Fruit fly (Drosophila melanogaster): ENCODE data around the gene bbg.

DNA sequence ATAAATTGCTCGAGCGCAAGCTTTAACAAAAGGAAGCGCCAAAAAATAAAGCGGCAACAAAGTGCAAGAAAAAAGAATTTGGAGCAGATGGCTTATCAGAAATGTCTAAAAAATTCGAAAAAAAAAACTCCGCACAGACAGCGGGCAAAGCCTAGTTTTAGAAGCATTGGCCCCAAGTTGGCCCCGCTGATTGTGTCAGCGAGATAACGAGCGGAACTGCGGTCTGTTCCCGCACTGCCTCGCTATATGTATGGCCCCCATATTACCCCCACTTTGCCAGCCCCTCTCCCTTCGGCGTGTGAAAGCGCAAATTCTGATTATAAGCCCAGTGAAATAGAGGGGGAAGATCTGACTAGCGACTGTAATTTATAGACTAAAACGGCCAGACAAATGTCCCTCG lies 79.2 kb downstream of the bbg start:
- no peak for TF ChIP-seq CG33017 (tag; optimal IDR thresholded peaks at IDR 0.05)
- TF ChIP-seq toe (GFP tag; optimal IDR thresholded peaks at IDR 0.05) = no peak
- TF ChIP-seq CG12768 (GFP tag; optimal IDR thresholded peaks at IDR 0.05) = no peak
- no peak for TF ChIP-seq CG11617 (GFP tag; optimal IDR thresholded peaks at IDR 0.05)
- no peak for TF ChIP-seq Crg-1 (GFP tag; optimal IDR thresholded peaks at IDR 0.05)
- TF ChIP-seq CG1620 (GFP tag; optimal IDR thresholded peaks at IDR 0.05) = no peak
- TF ChIP-seq CG7101 (tag; optimal IDR thresholded peaks at IDR 0.05) = no peak
- TF ChIP-seq kay (GFP tag; ENCODE audit: borderline replicate concordance) = no peak
